Worm (Caenorhabditis elegans) whole organism, L3 larva: ENCODE measurements around the gene T26G10.4.

Experiments used
- ZK546.5 ChIP-seq: sonication (generic microtip); optimal IDR thresholded peaks from 2 replicates; lab custom pipeline; 2017; ENCODE audit warnings: missing biosample characterization, missing genetic modification characterization
- aly-2 ChIP-seq: fragments of 150-350 bp; optimal IDR thresholded peaks from 2 replicates; lab custom pipeline; 2014; ENCODE audit warnings: missing biosample characterization, missing genetic modification characterization
- ama-1 ChIP-seq: fragments of 150-350 bp; optimal IDR thresholded peaks from 2 replicates; lab custom pipeline; 2018
- ceh-28 ChIP-seq: fragments of 150-350 bp; optimal IDR thresholded peaks from 2 replicates; lab custom pipeline; 2014; ENCODE audit warnings: missing biosample characterization, missing genetic modification reagents, missing genetic modification characterization
- ceh-82 ChIP-seq: fragments of 150-350 bp; optimal IDR thresholded peaks from 2 replicates; lab custom pipeline; 2014; ENCODE audit warnings: missing biosample characterization, missing genetic modification characterization
- daf-12 ChIP-seq: fragments of 150-350 bp; optimal IDR thresholded peaks from 2 replicates; lab custom pipeline; 2014; ENCODE audit warnings: missing biosample characterization, missing genetic modification reagents, missing genetic modification characterization
- egl-27 ChIP-seq: sonication (generic microtip); optimal IDR thresholded peaks from 4 replicates; lab custom pipeline; 2017; ENCODE audit warnings: missing biosample characterization, missing genetic modification reagents, missing genetic modification characterization
- egl-5 ChIP-seq: fragments of 150-350 bp; optimal IDR thresholded peaks from 2 replicates; lab custom pipeline; 2017; ENCODE audit warnings: missing biosample characterization, missing genetic modification reagents, missing genetic modification characterization, inconsistent platforms
- elt-2 ChIP-seq: sonication (generic microtip); optimal IDR thresholded peaks from 2 replicates; lab custom pipeline; 2016; ENCODE audit warnings: missing genetic modification reagents, mild to moderate bottlenecking, missing genetic modification characterization, missing compliant biosample characterization
- elt-3 ChIP-seq, 3 experiments: fragments of 150-350 bp in 1 of 3; sonication (generic microtip) in 2 of 3; optimal IDR thresholded peaks; 2 replicates in 2 of 3; 4 replicates in 1 of 3; lab custom pipeline; 2014 to 2017; ENCODE audit warnings: missing biosample characterization in 3 of 3, missing genetic modification characterization in 3 of 3
- eor-1 ChIP-seq, 2 experiments: fragments of 150-350 bp; optimal IDR thresholded peaks; 2 replicates each; lab custom pipeline; 2014 to 2018; ENCODE audit warnings: missing biosample characterization in 2 of 2, missing genetic modification characterization in 2 of 2
- fkh-10 ChIP-seq: sonication (generic microtip); optimal IDR thresholded peaks from 2 replicates; lab custom pipeline; 2017; ENCODE audit warnings: missing biosample characterization, missing genetic modification reagents, missing genetic modification characterization
- fkh-2 ChIP-seq: fragments of 150-350 bp; optimal IDR thresholded peaks from 2 replicates; lab custom pipeline; 2014; ENCODE audit warnings: missing biosample characterization, missing genetic modification reagents, missing genetic modification characterization
- hmg-11 ChIP-seq: sonication (generic microtip); optimal IDR thresholded peaks from 2 replicates; lab custom pipeline; 2016; ENCODE audit warnings: missing genetic modification characterization, missing compliant biosample characterization
- jun-1 ChIP-seq: fragments of 150-350 bp; optimal IDR thresholded peaks from 2 replicates; lab custom pipeline; 2014; ENCODE audit warnings: missing biosample characterization, missing genetic modification reagents, missing genetic modification characterization
- lin-15B ChIP-seq: fragments of 150-350 bp; optimal IDR thresholded peaks from 2 replicates; lab custom pipeline; 2014; ENCODE audit warnings: missing biosample characterization, missing genetic modification characterization
- lin-39 ChIP-seq: fragments of 150-350 bp; optimal IDR thresholded peaks from 2 replicates; lab custom pipeline; 2018; ENCODE audit warnings: missing biosample characterization, missing genetic modification reagents, missing genetic modification characterization
- mdl-1 ChIP-seq: fragments of 150-350 bp; optimal IDR thresholded peaks from 2 replicates; lab custom pipeline; 2014; ENCODE audit warnings: missing biosample characterization, missing genetic modification characterization
- mml-1 ChIP-seq: fragments of 150-350 bp; sonication (generic microtip); optimal IDR thresholded peaks from 3 replicates; lab custom pipeline; 2014; ENCODE audit warnings: missing biosample characterization, missing genetic modification characterization
- nfya-1 ChIP-seq: sonication (generic microtip); optimal IDR thresholded peaks from 2 replicates; lab custom pipeline; 2017; ENCODE audit warnings: missing genetic modification characterization, mild to moderate bottlenecking, missing compliant biosample characterization, antibody characterized with exemption, moderate library complexity; ENCODE audit not compliant: insufficient read depth
- nhr-11 ChIP-seq: fragments of 150-350 bp; optimal IDR thresholded peaks from 2 replicates; lab custom pipeline; 2014; ENCODE audit warnings: missing biosample characterization, missing genetic modification characterization
- nhr-23 ChIP-seq: fragments of 150-350 bp; optimal IDR thresholded peaks from 2 replicates; lab custom pipeline; 2014; ENCODE audit warnings: missing biosample characterization, missing genetic modification reagents, missing genetic modification characterization
- nhr-237 ChIP-seq: fragments of 150-350 bp; optimal IDR thresholded peaks from 2 replicates; lab custom pipeline; 2014; ENCODE audit warnings: missing biosample characterization, missing genetic modification characterization
- nhr-25 ChIP-seq: sonication (generic microtip); optimal IDR thresholded peaks from 2 replicates; lab custom pipeline; 2017; ENCODE audit warnings: missing biosample characterization, missing genetic modification characterization
- nhr-28 ChIP-seq: fragments of 150-350 bp; optimal IDR thresholded peaks from 2 replicates; lab custom pipeline; 2014; ENCODE audit warnings: missing biosample characterization, missing genetic modification characterization
- nhr-77 ChIP-seq: fragments of 150-350 bp; optimal IDR thresholded peaks from 2 replicates; lab custom pipeline; 2014; ENCODE audit warnings: missing biosample characterization, missing genetic modification characterization
- pha-4 ChIP-seq: fragments of 150-350 bp; optimal IDR thresholded peaks from 2 replicates; lab custom pipeline; 2014; ENCODE audit warnings: missing biosample characterization, missing genetic modification reagents, missing genetic modification characterization
- sea-2 ChIP-seq: fragments of 150-350 bp; sonication (generic microtip); optimal IDR thresholded peaks from 4 replicates; lab custom pipeline; 2014; ENCODE audit warnings: missing biosample characterization, missing genetic modification reagents, missing genetic modification characterization
- snpc-4 ChIP-seq: fragments of 150-350 bp; optimal IDR thresholded peaks from 2 replicates; lab custom pipeline; 2014; ENCODE audit warnings: missing biosample characterization, missing genetic modification characterization
- unc-39 ChIP-seq: sonication (generic microtip); optimal IDR thresholded peaks from 4 replicates; lab custom pipeline; 2017; ENCODE audit warnings: missing biosample characterization, missing genetic modification characterization
- unc-62 ChIP-seq: fragments of 150-350 bp; sonication (generic microtip); optimal IDR thresholded peaks from 4 replicates; lab custom pipeline; 2014; ENCODE audit warnings: missing biosample characterization, missing genetic modification reagents, missing genetic modification characterization
- zag-1 ChIP-seq: fragments of 150-350 bp; optimal IDR thresholded peaks from 2 replicates; lab custom pipeline; 2014; ENCODE audit warnings: missing biosample characterization, missing genetic modification characterization
- ztf-11 ChIP-seq: fragments of 150-350 bp; optimal IDR thresholded peaks from 2 replicates; lab custom pipeline; 2014; ENCODE audit warnings: missing biosample characterization, missing genetic modification characterization
- ztf-4 ChIP-seq: fragments of 150-350 bp; optimal IDR thresholded peaks from 2 replicates; lab custom pipeline; 2014; ENCODE audit warnings: missing biosample characterization, missing genetic modification characterization

The T26G10.4 gene

ce11 chrIII:9408304-9408703 is 12.0 kb upstream of the T26G10.4 start:
- peak; percentile 24 for TF ChIP-seq lin-15B (tag; lab: Kevin White, UChicago)
- TF ChIP-seq snpc-4 (tag; lab: Kevin White, UChicago) = peak; percentile 90

- no peak for TF ChIP-seq zag-1
- TF ChIP-seq fkh-10 (GFP tag; lab: Kevin White, UChicago) = no peak
- no peak for TF ChIP-seq pha-4
- TF ChIP-seq lin-15B (tag; lab: Kevin White, UChicago) = no peak
- TF ChIP-seq lin-39 = no peak
- TF ChIP-seq fkh-2 (tag; lab: Kevin White, UChicago) = no peak
- no peak for TF ChIP-seq ceh-28 (tag; lab: Kevin White, UChicago)
- TF ChIP-seq nhr-237 (tag; lab: Kevin White, UChicago) = no peak
- TF ChIP-seq mdl-1 = no peak
- no peak for TF ChIP-seq unc-39
- TF ChIP-seq nhr-23 (tag; lab: Kevin White, UChicago) = no peak
- TF ChIP-seq ceh-82 (tag; lab: Kevin White, UChicago) = no peak
- no peak for TF ChIP-seq mml-1 (tag; lab: Kevin White, UChicago)
- TF ChIP-seq egl-5 (tag; lab: Kevin White, UChicago) = no peak
- TF ChIP-seq nhr-11 = no peak
- TF ChIP-seq eor-1 (tag; optimal IDR thresholded peaks at IDR 0.05; lab: Kevin White, UChicago) = no peak
- no peak for TF ChIP-seq nhr-25 (tag; lab: Kevin White, UChicago)
- no peak for TF ChIP-seq elt-3 (tag; optimal IDR thresholded peaks at IDR 0.05; lab: Kevin White, UChicago)
- no peak for TF ChIP-seq daf-12 (tag; lab: Kevin White, UChicago)
- TF ChIP-seq egl-27 = no peak
These were observed 7.0 kb upstream of the T26G10.4 start, which contains the start of gene T26G10.3 for ce11 chrIII:9413340-9413739. Gene T26G10.3 (minus strand): TSS chrIII:9413440.

ce11 chrIII:9426301-9426700 is 6.0 kb downstream of the T26G10.4 start, which contains the start of gene T26G10.5:
Gene T26G10.5 (minus strand): TSS chrIII:9426401.
- TF ChIP-seq nfya-1 (tag; lab: Kevin White, UChicago) (no peak), nhr-23 (tag; lab: Kevin White, UChicago) (no peak), eor-1 (tag; optimal IDR thresholded peaks at IDR 0.05; lab: Kevin White, UChicago) (no peak), nhr-77 (tag; lab: Kevin White, UChicago) (no peak), fkh-2 (tag; lab: Kevin White, UChicago) (no peak), ZK546.5 (tag; lab: Kevin White, UChicago) (no peak), mml-1 (tag; lab: Kevin White, UChicago) (no peak), nhr-28 (tag; lab: Kevin White, UChicago) (no peak), zag-1 (no peak), mdl-1 (no peak), pha-4 (no peak), elt-2 (tag; lab: Kevin White, UChicago) (no peak), egl-5 (tag; lab: Kevin White, UChicago) (no peak), jun-1 (tag; lab: Kevin White, UChicago) (no peak), sea-2 (GFP tag; lab: Kevin White, UChicago) (no peak), unc-39 (no peak), hmg-11 (tag; lab: Kevin White, UChicago) (no peak), ztf-11 (no peak)

ce11 chrIII:9433576-9434107 is 13.3 kb downstream of the T26G10.4 start, which contains the start of gene cpar-1:
Gene cpar-1 (plus strand): TSS chrIII:9434057.
- TF ChIP-seq ceh-82 (tag; lab: Kevin White, UChicago) = no peak

- TF ChIP-seq hmg-11 (tag; lab: Kevin White, UChicago) = no peak
- no peak for TF ChIP-seq aly-2 (tag; lab: Kevin White, UChicago)
- TF ChIP-seq nhr-77 (tag; lab: Kevin White, UChicago) = no peak
- no peak for TF ChIP-seq lin-15B (tag; lab: Kevin White, UChicago)
- TF ChIP-seq unc-62 = no peak
- no peak for TF ChIP-seq ztf-4 (tag; lab: Kevin White, UChicago)
- TF ChIP-seq ama-1 (lab: Kevin White, UChicago) = no peak
- TF ChIP-seq, all 47 proteins: peak for 0
These were observed 14.7 kb downstream of the T26G10.4 start for ce11 chrIII:9434999-9435398.
